Worm (Caenorhabditis elegans) whole organism, L2 larva: ENCODE data around the gene T08A9.13.

Source experiments
- F13H6.1 ChIP-seq: sonication (generic microtip); optimal IDR thresholded peaks from 2 replicates; lab custom pipeline; 2016; ENCODE audit warnings: missing genetic modification characterization, missing compliant biosample characterization
- R02D3.7 ChIP-seq: fragments of 150-350 bp; optimal IDR thresholded peaks from 2 replicates; lab custom pipeline; 2014; ENCODE audit warnings: missing biosample characterization, missing genetic modification characterization
- Y55F3AM.14 ChIP-seq: fragments of 200-800 bp; sonication (Bioruptor generic); optimal IDR thresholded peaks from 2 replicates; lab custom pipeline; 2018; ENCODE audit warnings: mild to moderate bottlenecking, missing genetic modification characterization, missing compliant biosample characterization
- ZK546.5 ChIP-seq: sonication (generic microtip); optimal IDR thresholded peaks from 2 replicates; lab custom pipeline; 2017; ENCODE audit warnings: missing biosample characterization, missing genetic modification characterization
- aly-2 ChIP-seq: fragments of 150-350 bp; optimal IDR thresholded peaks from 2 replicates; lab custom pipeline; 2014; ENCODE audit warnings: missing biosample characterization, missing genetic modification characterization
- ama-1 ChIP-seq: fragments of 150-350 bp; optimal IDR thresholded peaks from 2 replicates; lab custom pipeline; 2018; ENCODE audit warnings: inconsistent platforms
- blmp-1 ChIP-seq: sonication (generic microtip); optimal IDR thresholded peaks from 2 replicates; lab custom pipeline; 2017; ENCODE audit warnings: missing genetic modification characterization, mild to moderate bottlenecking, missing compliant biosample characterization, antibody characterized with exemption, moderate library complexity; ENCODE audit not compliant: insufficient read depth
- ceh-16 ChIP-seq: fragments of 150-350 bp; optimal IDR thresholded peaks from 2 replicates; lab custom pipeline; 2014; ENCODE audit warnings: missing biosample characterization, missing genetic modification characterization
- ceh-82 ChIP-seq: fragments of 150-350 bp; optimal IDR thresholded peaks from 2 replicates; lab custom pipeline; 2014; ENCODE audit warnings: missing biosample characterization, missing genetic modification characterization
- crh-2 ChIP-seq: sonication (generic microtip); optimal IDR thresholded peaks from 2 replicates; lab custom pipeline; 2017; ENCODE audit warnings: missing biosample characterization, missing genetic modification characterization
- dmd-4 ChIP-seq: sonication (generic microtip); optimal IDR thresholded peaks from 2 replicates; lab custom pipeline; 2017; ENCODE audit warnings: missing biosample characterization, missing genetic modification characterization
- elt-1 ChIP-seq: fragments of 150-350 bp; optimal IDR thresholded peaks from 2 replicates; lab custom pipeline; 2014; ENCODE audit warnings: missing biosample characterization, missing genetic modification characterization
- elt-3 ChIP-seq: sonication (generic microtip); optimal IDR thresholded peaks from 2 replicates; lab custom pipeline; 2017; ENCODE audit warnings: missing biosample characterization, missing genetic modification characterization
- fos-1 ChIP-seq: fragments of 150-350 bp; optimal IDR thresholded peaks from 2 replicates; lab custom pipeline; 2014; ENCODE audit warnings: missing biosample characterization, missing genetic modification characterization
- gmeb-1 ChIP-seq: fragments of 150-350 bp; optimal IDR thresholded peaks from 2 replicates; lab custom pipeline; 2014; ENCODE audit warnings: missing biosample characterization, missing genetic modification characterization
- lin-11 ChIP-seq: fragments of 150-350 bp; sonication (generic microtip); optimal IDR thresholded peaks from 2 replicates; lab custom pipeline; 2014; ENCODE audit warnings: missing biosample characterization, missing genetic modification characterization, inconsistent platforms, mixed read lengths
- lin-39 ChIP-seq: fragments of 150-350 bp; optimal IDR thresholded peaks from 2 replicates; lab custom pipeline; 2014; ENCODE audit warnings: missing biosample characterization, missing genetic modification reagents, missing genetic modification characterization
- lsy-2 ChIP-seq, 2 experiments: fragments of 150-350 bp in 1 of 2; sonication (generic microtip) in 1 of 2; optimal IDR thresholded peaks; 2 replicates each; lab custom pipeline; 2014 to 2017; ENCODE audit warnings: missing biosample characterization in 2 of 2, missing genetic modification characterization in 2 of 2
- mab-5 ChIP-seq: fragments of 150-350 bp; optimal IDR thresholded peaks from 2 replicates; lab custom pipeline; 2014; ENCODE audit warnings: missing biosample characterization, missing genetic modification characterization
- mdl-1 ChIP-seq, 2 experiments: fragments of 150-350 bp in 1 of 2; sonication (generic microtip) in 1 of 2; optimal IDR thresholded peaks; 2 replicates each; lab custom pipeline; 2017; ENCODE audit warnings: missing biosample characterization in 2 of 2, missing genetic modification characterization in 2 of 2
- nhr-10 ChIP-seq: sonication (generic microtip); optimal IDR thresholded peaks from 2 replicates; lab custom pipeline; 2017; ENCODE audit warnings: missing biosample characterization, missing genetic modification characterization
- nhr-129 ChIP-seq: fragments of 150-350 bp; optimal IDR thresholded peaks from 2 replicates; lab custom pipeline; 2014; ENCODE audit warnings: missing biosample characterization, missing genetic modification characterization
- nhr-21 ChIP-seq: fragments of 150-350 bp; optimal IDR thresholded peaks from 2 replicates; lab custom pipeline; 2014; ENCODE audit warnings: missing biosample characterization, missing genetic modification characterization
- nhr-23 ChIP-seq: fragments of 150-350 bp; optimal IDR thresholded peaks from 2 replicates; lab custom pipeline; 2014; ENCODE audit warnings: missing biosample characterization, missing genetic modification reagents, missing genetic modification characterization
- nhr-237 ChIP-seq: fragments of 150-350 bp; optimal IDR thresholded peaks from 2 replicates; lab custom pipeline; 2014; ENCODE audit warnings: missing biosample characterization, missing genetic modification characterization
- nhr-25 ChIP-seq: fragments of 150-350 bp; sonication (generic microtip); optimal IDR thresholded peaks from 3 replicates; lab custom pipeline; 2014; ENCODE audit warnings: missing biosample characterization, missing genetic modification characterization
- nhr-6 ChIP-seq: fragments of 150-350 bp; optimal IDR thresholded peaks from 2 replicates; lab custom pipeline; 2014; ENCODE audit warnings: missing biosample characterization, missing genetic modification characterization
- nhr-77 ChIP-seq: fragments of 150-350 bp; optimal IDR thresholded peaks from 2 replicates; lab custom pipeline; 2014; ENCODE audit warnings: missing biosample characterization, missing genetic modification characterization
- peb-1 ChIP-seq: fragments of 150-350 bp; optimal IDR thresholded peaks from 2 replicates; lab custom pipeline; 2014; ENCODE audit warnings: missing biosample characterization, missing genetic modification characterization
- sem-4 ChIP-seq: fragments of 150-350 bp; optimal IDR thresholded peaks from 2 replicates; lab custom pipeline; 2014; ENCODE audit warnings: missing biosample characterization, missing genetic modification reagents, missing genetic modification characterization
- skn-1 ChIP-seq: sonication (generic microtip); optimal IDR thresholded peaks from 2 replicates; lab custom pipeline; 2017; ENCODE audit warnings: missing biosample characterization, missing genetic modification characterization
- sma-3 ChIP-seq: sonication (generic microtip); optimal IDR thresholded peaks from 2 replicates; lab custom pipeline; 2016; ENCODE audit warnings: missing genetic modification reagents, missing genetic modification characterization, missing compliant biosample characterization
- sma-9 ChIP-seq, 2 experiments: fragments of 150-350 bp in 1 of 2; sonication (generic microtip) in 1 of 2; optimal IDR thresholded peaks; 2 replicates each; lab custom pipeline; 2014 to 2016; ENCODE audit warnings: missing genetic modification characterization in 2 of 2, mild to moderate bottlenecking in 1 of 2, missing biosample characterization in 1 of 2, missing compliant biosample characterization in 1 of 2, missing genetic modification reagents in 1 of 2, moderate library complexity in 1 of 2
- snpc-4 ChIP-seq: fragments of 150-350 bp; optimal IDR thresholded peaks from 2 replicates; lab custom pipeline; 2014; ENCODE audit warnings: missing biosample characterization, missing genetic modification characterization
- unc-39 ChIP-seq: fragments of 150-350 bp; optimal IDR thresholded peaks from 2 replicates; lab custom pipeline; 2014; ENCODE audit warnings: missing biosample characterization, missing genetic modification characterization
- unc-55 ChIP-seq: fragments of 150-350 bp; sonication (generic microtip); optimal IDR thresholded peaks from 3 replicates; lab custom pipeline; 2014; ENCODE audit warnings: missing biosample characterization, missing genetic modification reagents, missing genetic modification characterization
- unc-62 ChIP-seq: fragments of 150-350 bp; optimal IDR thresholded peaks from 2 replicates; lab custom pipeline; 2014; ENCODE audit warnings: missing biosample characterization, missing genetic modification reagents, missing genetic modification characterization
- zag-1 ChIP-seq: fragments of 150-350 bp; optimal IDR thresholded peaks from 2 replicates; lab custom pipeline; 2014; ENCODE audit warnings: missing biosample characterization, missing genetic modification characterization
- ztf-1 ChIP-seq: fragments of 200-800 bp; sonication (Bioruptor generic); conservative IDR thresholded peaks from 2 replicates; pipeline ENCODE4 v1.3.6; 2022; ENCODE audit warnings: missing genetic modification characterization, missing compliant biosample characterization
- ztf-4 ChIP-seq: fragments of 150-350 bp; optimal IDR thresholded peaks from 2 replicates; lab custom pipeline; 2014; ENCODE audit warnings: missing biosample characterization, missing genetic modification characterization

T08A9.13 gene

ce11 chrX:7323604-7324003 lies 1.4 kb upstream of the T08A9.13 start:
- no peak for TF ChIP-seq sem-4 (tag; lab: Kevin White, UChicago)
- TF ChIP-seq ztf-1 (GFP tag; lab: Robert Waterston, UW) = no peak
- no peak for TF ChIP-seq ama-1 (lab: Kevin White, UChicago)
- TF ChIP-seq lin-11 = no peak
- TF ChIP-seq ztf-4 (tag; lab: Kevin White, UChicago) = no peak
- TF ChIP-seq snpc-4 (tag; lab: Kevin White, UChicago) = no peak
- TF ChIP-seq nhr-6 (tag; lab: Kevin White, UChicago) = no peak
- no peak for TF ChIP-seq unc-62 (GFP tag; lab: Kevin White, UChicago)
- TF ChIP-seq elt-1 (tag; lab: Kevin White, UChicago) = no peak
- no peak for TF ChIP-seq lin-39
- TF ChIP-seq ceh-16 = no peak
- no peak for TF ChIP-seq ceh-82 (tag; lab: Kevin White, UChicago)
- no peak for TF ChIP-seq ZK546.5 (tag; lab: Kevin White, UChicago)
- TF ChIP-seq gmeb-1 (tag; lab: Kevin White, UChicago) = no peak
- TF ChIP-seq elt-3 = no peak
- peak; percentile 39 for TF ChIP-seq F13H6.1
- no peak for TF ChIP-seq unc-55 (GFP tag; lab: Kevin White, UChicago)
- TF ChIP-seq dmd-4 (tag; lab: Kevin White, UChicago) = no peak
- TF ChIP-seq unc-39 (tag; lab: Kevin White, UChicago) = no peak
- no peak for TF ChIP-seq nhr-23 (tag; lab: Kevin White, UChicago)
- no peak for TF ChIP-seq nhr-25
- TF ChIP-seq skn-1 (tag; lab: Kevin White, UChicago) = no peak
- TF ChIP-seq lsy-2 (tag; optimal IDR thresholded peaks at IDR 0.05; lab: Kevin White, UChicago) = peak in 1 of 2 experiments; percentile 30
- peak; percentile 25 for TF ChIP-seq fos-1 (tag; lab: Kevin White, UChicago)
- TF ChIP-seq nhr-129 (tag; lab: Kevin White, UChicago) = peak; percentile 24
- TF ChIP-seq nhr-21 (tag; lab: Kevin White, UChicago) = peak; percentile 53
- TF ChIP-seq zag-1 (tag; lab: Kevin White, UChicago) = no peak
- TF ChIP-seq sma-3 (GFP tag; lab: Kevin White, UChicago) = peak; percentile 52
- TF ChIP-seq nhr-10 (tag; lab: Kevin White, UChicago) = peak; percentile 34
- TF ChIP-seq nhr-77 (tag; lab: Kevin White, UChicago) = no peak
- no peak for TF ChIP-seq Y55F3AM.14 (GFP tag; lab: Kevin White, UChicago)
- TF ChIP-seq mdl-1 (tag; optimal IDR thresholded peaks at IDR 0.05; lab: Kevin White, UChicago) = no peak
- TF ChIP-seq blmp-1 (tag; lab: Kevin White, UChicago) = no peak
- peak; percentile 23 for TF ChIP-seq crh-2 (tag; lab: Kevin White, UChicago)
- no peak for TF ChIP-seq aly-2 (tag; lab: Kevin White, UChicago)
- TF ChIP-seq peb-1 (tag; lab: Kevin White, UChicago) = no peak
- no peak for TF ChIP-seq mab-5 (tag; lab: Kevin White, UChicago)
- TF ChIP-seq sma-9 (GFP tag; optimal IDR thresholded peaks at IDR 0.05; lab: Kevin White, UChicago) = peak; percentile 62
- no peak for TF ChIP-seq sma-9 (tag; optimal IDR thresholded peaks at IDR 0.05; lab: Kevin White, UChicago)

ce11 chrX:7320115-7320711 lies 2.0 kb downstream of the T08A9.13 start, which contains the start of gene spp-5:
Gene spp-5 (minus strand): TSS chrX:7320354.
- TF ChIP-seq lsy-2 (tag; optimal IDR thresholded peaks at IDR 0.05; lab: Kevin White, UChicago) = peak in 1 of 2 experiments; percentile 1
- TF ChIP-seq F13H6.1 = peak; percentile 65
- peak; percentile 67 for TF ChIP-seq crh-2 (tag; lab: Kevin White, UChicago)
- TF ChIP-seq gmeb-1 (tag; lab: Kevin White, UChicago) = peak; percentile 54
- peak; percentile 71 for TF ChIP-seq fos-1 (tag; lab: Kevin White, UChicago)
- TF ChIP-seq sma-9 (GFP tag; optimal IDR thresholded peaks at IDR 0.05; lab: Kevin White, UChicago) = peak; percentile 37
- TF ChIP-seq sma-9 (tag; optimal IDR thresholded peaks at IDR 0.05; lab: Kevin White, UChicago) = no peak
- no peak for TF ChIP-seq ceh-82 (tag; lab: Kevin White, UChicago)
- TF ChIP-seq R02D3.7 (tag; lab: Kevin White, UChicago) = no peak
- TF ChIP-seq nhr-129 (tag; lab: Kevin White, UChicago) = peak; percentile 20
- no peak for TF ChIP-seq zag-1 (tag; lab: Kevin White, UChicago)
- no peak for TF ChIP-seq nhr-237 (tag; lab: Kevin White, UChicago)
- TF ChIP-seq ztf-4 (tag; lab: Kevin White, UChicago) = no peak
